ENCODE assay signal across 1 fruit fly cellular context in the genomic region with DNA sequence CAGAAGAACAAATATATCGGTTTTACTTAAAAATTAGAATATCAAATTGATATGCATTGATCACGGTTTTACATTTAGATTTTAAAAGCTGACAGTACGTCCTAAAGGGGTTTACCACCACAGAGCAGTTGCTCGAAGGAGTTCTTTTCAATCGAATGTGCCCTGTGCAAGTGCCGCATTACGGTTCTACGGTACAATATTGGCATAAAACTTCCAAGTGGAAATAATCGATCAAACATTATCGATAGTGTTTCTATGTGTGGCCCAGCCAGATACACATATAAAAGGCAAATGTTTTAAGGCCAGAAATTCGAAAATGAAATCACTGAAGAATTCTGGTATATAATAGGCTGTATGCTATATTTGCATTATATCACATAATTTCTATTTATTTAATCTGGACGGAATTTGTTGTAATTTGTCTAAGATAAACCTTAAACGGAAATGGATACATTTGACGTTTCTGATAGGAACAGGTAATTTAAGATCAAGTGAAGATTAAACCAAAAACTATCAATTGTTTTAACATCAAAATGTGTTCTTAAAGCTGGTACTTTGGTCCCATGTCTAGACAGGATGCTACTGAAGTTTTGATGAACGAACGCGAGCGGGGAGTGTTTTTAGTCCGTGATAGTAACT.
A peak's percentile ranks its signal among the peaks of the same experiment; 100 is the strongest.
TF ChIP-seq lines count a peak whose summit lies in the region.

Gene Crk (plus strand): TSS at position 214 of the 639 bp plus-strand sequence.

TF ChIP-seq in whole organism, embryonic, 481 proteins besides CTCF, POLR2A, EP300 and RAD21 (continued from another document and continues in another):
- TF ChIP-seq CG31441 (GFP tag; IDR thresholded peaks at IDR 0.05; lab: Robert Waterston, UW) (no peak), Dfd (GFP tag; optimal IDR thresholded peaks at IDR 0.05; lab: Kevin White, UChicago) (peak in 1 of 2 experiments; percentile 69), Ets97D (GFP tag; optimal IDR thresholded peaks at IDR 0.05; lab: Kevin White, UChicago) (peak; percentile 68), Sry-δ (GFP tag; optimal IDR thresholded peaks at IDR 0.05; lab: Kevin White, UChicago) (peak; percentile 74), br (optimal IDR thresholded peaks at IDR 0.05; lab: Kevin White, UChicago) (no peak), CG32767 (GFP tag; IDR thresholded peaks at IDR 0.05; lab: Robert Waterston, UW) (no peak), CG16813 (GFP tag; IDR thresholded peaks at IDR 0.05; lab: Robert Waterston, UW; ENCODE audit: partially characterized antibody) (no peak; the same call in 1 of the 3 replicates), CG8290 (GFP tag; optimal IDR thresholded peaks at IDR 0.05; lab: Kevin White, UChicago) (peak; percentile 69), CG8290 (tag; optimal IDR thresholded peaks at IDR 0.05; lab: Kevin White, UChicago) (peak; percentile 48 to 89), CG33213 (GFP tag; optimal IDR thresholded peaks at IDR 0.05; lab: Kevin White, UChicago) (peak; percentile 57), ssp (GFP tag; IDR thresholded peaks at IDR 0.05; lab: Robert Waterston, UW) (peak; percentile 100), Xbp1 (GFP tag; optimal IDR thresholded peaks at IDR 0.05; lab: Kevin White, UChicago) (no peak), bigmax (GFP tag; optimal IDR thresholded peaks at IDR 0.05; lab: Kevin White, UChicago) (no peak), Pdp1 (GFP tag; optimal IDR thresholded peaks at IDR 0.05; lab: Kevin White, UChicago) (peak in 1 of 2 experiments; percentile 12), CG31224 (GFP tag; IDR thresholded peaks at IDR 0.05; lab: Robert Waterston, UW) (no peak), kni (GFP tag; optimal IDR thresholded peaks at IDR 0.05; lab: Kevin White, UChicago) (no peak), CG1233 (GFP tag; optimal IDR thresholded peaks at IDR 0.05; lab: Kevin White, UChicago) (no peak), Hr78 (GFP tag; optimal IDR thresholded peaks at IDR 0.05; lab: Kevin White, UChicago) (peak in 1 of 2 experiments; percentile 14), sisA (GFP tag; IDR thresholded peaks at IDR 0.05; lab: Robert Waterston, UW) (no peak), CG12219 (GFP tag; optimal IDR thresholded peaks at IDR 0.05; lab: Kevin White, UChicago) (no peak), CG2199 (GFP tag; IDR thresholded peaks at IDR 0.05; lab: Robert Waterston, UW) (no peak), E2f2 (GFP tag; IDR thresholded peaks at IDR 0.05; lab: Robert Waterston, UW) (no peak), dpn (GFP tag; optimal IDR thresholded peaks at IDR 0.05; lab: Kevin White, UChicago) (peak in 1 of 2 experiments; percentile 13), Optix (GFP tag; IDR thresholded peaks at IDR 0.05; lab: Robert Waterston, UW) (no peak), hkb (optimal IDR thresholded peaks at IDR 0.05; lab: Kevin White, UChicago) (no peak), hkb (GFP tag; IDR thresholded peaks at IDR 0.05; lab: Robert Waterston, UW) (no peak), CG17802 (tag; optimal IDR thresholded peaks at IDR 0.05; lab: Kevin White, UChicago) (peak; percentile 99), lmd (GFP tag; IDR thresholded peaks at IDR 0.05; lab: Robert Waterston, UW) (no peak), nau (GFP tag; optimal IDR thresholded peaks at IDR 0.05; lab: Kevin White, UChicago) (peak; percentile 45), Nf-YA (GFP tag; IDR thresholded peaks at IDR 0.05; lab: Robert Waterston, UW) (no peak), ranshi (GFP tag; IDR thresholded peaks at IDR 0.05; lab: Robert Waterston, UW) (no peak), z (GFP tag; IDR thresholded peaks at IDR 0.05; lab: Robert Waterston, UW) (no peak), amos (GFP tag; IDR thresholded peaks at IDR 0.05; lab: Robert Waterston, UW; ENCODE audit: partially characterized antibody) (no peak; the same call in 1 of the 2 replicates), Dbx (GFP tag; IDR thresholded peaks at IDR 0.05; lab: Robert Waterston, UW) (no peak), lab (GFP tag; optimal IDR thresholded peaks at IDR 0.05; lab: Kevin White, UChicago) (no peak), eve (GFP tag; optimal IDR thresholded peaks at IDR 0.05; lab: Kevin White, UChicago) (peak in 1 of 2 experiments; percentile 69), CG10543 (GFP tag; optimal IDR thresholded peaks at IDR 0.05; lab: Kevin White, UChicago) (no peak), CG6654 (GFP tag; optimal IDR thresholded peaks at IDR 0.05; lab: Kevin White, UChicago) (no peak), Bteb2 (GFP tag; optimal IDR thresholded peaks at IDR 0.05; lab: Kevin White, UChicago) (no peak), CG11247 (GFP tag; IDR thresholded peaks at IDR 0.05; lab: Robert Waterston, UW) (no peak), CG18764 (GFP tag; optimal IDR thresholded peaks at IDR 0.05; lab: Kevin White, UChicago) (no peak), nom (GFP tag; optimal IDR thresholded peaks at IDR 0.05; lab: Kevin White, UChicago) (no peak), slbo (GFP tag; IDR thresholded peaks at IDR 0.05; lab: Robert Waterston, UW) (no peak), bcd (GFP tag; optimal IDR thresholded peaks at IDR 0.05; lab: Kevin White, UChicago) (no peak), HLHmδ (GFP tag; optimal IDR thresholded peaks at IDR 0.05; lab: Kevin White, UChicago) (no peak), CG7745 (tag; optimal IDR thresholded peaks at IDR 0.05; lab: Kevin White, UChicago) (no peak), Dip2 (GFP tag; IDR thresholded peaks at IDR 0.05; lab: Robert Waterston, UW) (no peak), CG30020 (tag; optimal IDR thresholded peaks at IDR 0.05; lab: Kevin White, UChicago) (peak; percentile 99), Ada2b (GFP tag; IDR thresholded peaks at IDR 0.05; lab: Robert Waterston, UW) (no peak), da (GFP tag; optimal IDR thresholded peaks at IDR 0.05; lab: Kevin White, UChicago) (no peak), CG1602 (GFP tag; optimal IDR thresholded peaks at IDR 0.05; lab: Kevin White, UChicago) (no peak), Hey (tag; optimal IDR thresholded peaks at IDR 0.05; lab: Kevin White, UChicago) (no peak), cwo (GFP tag; optimal IDR thresholded peaks at IDR 0.05; lab: Kevin White, UChicago) (no peak), CG6683 (GFP tag; optimal IDR thresholded peaks at IDR 0.05; lab: Kevin White, UChicago) (no peak), cg (GFP tag; optimal IDR thresholded peaks at IDR 0.05; lab: Kevin White, UChicago) (no peak), CG1603 (tag; optimal IDR thresholded peaks at IDR 0.05; lab: Kevin White, UChicago) (peak; percentile 99), CG5180 (GFP tag; optimal IDR thresholded peaks at IDR 0.05; lab: Kevin White, UChicago) (no peak), sd (tag; optimal IDR thresholded peaks at IDR 0.05; lab: Kevin White, UChicago) (no peak), zfh2 (GFP tag; optimal IDR thresholded peaks at IDR 0.05; lab: Kevin White, UChicago) (peak; percentile 22), dimm (GFP tag; IDR thresholded peaks at IDR 0.05; lab: Robert Waterston, UW) (no peak), nerfin-2 (GFP tag; IDR thresholded peaks at IDR 0.05; lab: Robert Waterston, UW; ENCODE audit: partially characterized antibody) (no peak), CG10267 (tag; optimal IDR thresholded peaks at IDR 0.05; lab: Kevin White, UChicago) (no peak), rib (GFP tag; IDR thresholded peaks at IDR 0.05; lab: Robert Waterston, UW) (no peak), Sry-β (GFP tag; optimal IDR thresholded peaks at IDR 0.05; lab: Kevin White, UChicago) (no peak), CG11093 (GFP tag; IDR thresholded peaks at IDR 0.05; lab: Robert Waterston, UW) (no peak), ewg (GFP tag; optimal IDR thresholded peaks at IDR 0.05; lab: Kevin White, UChicago) (no peak), CG11085 (GFP tag; IDR thresholded peaks at IDR 0.05; lab: Robert Waterston, UW) (no peak), CG13287 (GFP tag; IDR thresholded peaks at IDR 0.05; lab: Robert Waterston, UW; ENCODE audit: partially characterized antibody) (no peak), Dref (GFP tag; IDR thresholded peaks at IDR 0.05; lab: Robert Waterston, UW) (peak; percentile 88), lbe (GFP tag; optimal IDR thresholded peaks at IDR 0.05; lab: Kevin White, UChicago) (peak; percentile 28), tap (tag; optimal IDR thresholded peaks at IDR 0.05; lab: Kevin White, UChicago) (no peak), Lhr (GFP tag; optimal IDR thresholded peaks at IDR 0.05; lab: Kevin White, UChicago) (peak; percentile 37), CG6175 (GFP tag; IDR thresholded peaks at IDR 0.05; lab: Robert Waterston, UW) (no peak), CG1792 (GFP tag; optimal IDR thresholded peaks at IDR 0.05; lab: Kevin White, UChicago) (no peak), MESR4 (GFP tag; optimal IDR thresholded peaks at IDR 0.05; lab: Kevin White, UChicago) (peak; percentile 93), CG15601 (tag; optimal IDR thresholded peaks at IDR 0.05; lab: Kevin White, UChicago) (no peak), CG12236 (GFP tag; optimal IDR thresholded peaks at IDR 0.05; lab: Kevin White, UChicago) (no peak), dan (GFP tag; IDR thresholded peaks at IDR 0.05; lab: Robert Waterston, UW) (no peak), hth (optimal IDR thresholded peaks at IDR 0.05; lab: Kevin White, UChicago) (no peak), ato (GFP tag; IDR thresholded peaks at IDR 0.05; lab: Robert Waterston, UW; ENCODE audit: partially characterized antibody) (no peak), fd64A (GFP tag; optimal IDR thresholded peaks at IDR 0.05; lab: Kevin White, UChicago) (no peak), CG17361 (GFP tag; IDR thresholded peaks at IDR 0.05; lab: Robert Waterston, UW) (no peak), Rfx (GFP tag; IDR thresholded peaks at IDR 0.05; lab: Robert Waterston, UW) (no peak), YL-1 (GFP tag; optimal IDR thresholded peaks at IDR 0.05; lab: Kevin White, UChicago) (peak; percentile 47), Oaz (GFP tag; IDR thresholded peaks at IDR 0.05; lab: Robert Waterston, UW) (no peak), CG8089 (GFP tag; optimal IDR thresholded peaks at IDR 0.05; lab: Kevin White, UChicago) (peak; percentile 15), unc-4 (GFP tag; IDR thresholded peaks at IDR 0.05; lab: Robert Waterston, UW; ENCODE audit: partially characterized antibody) (no peak), seq (GFP tag; IDR thresholded peaks at IDR 0.05; lab: Robert Waterston, UW) (no peak), CG12744 (GFP tag; optimal IDR thresholded peaks at IDR 0.05; lab: Kevin White, UChicago) (no peak), D19A (tag; optimal IDR thresholded peaks at IDR 0.05; lab: Kevin White, UChicago) (no peak), mld (GFP tag; IDR thresholded peaks at IDR 0.05; lab: Robert Waterston, UW; ENCODE audit: partially characterized antibody) (no peak), Sin3A (optimal IDR thresholded peaks at IDR 0.05; lab: Kevin White, UChicago) (peak; percentile 10), CG34376 (GFP tag; optimal IDR thresholded peaks at IDR 0.05; lab: Kevin White, UChicago) (peak; percentile 12), CG12942 (GFP tag; optimal IDR thresholded peaks at IDR 0.05; lab: Kevin White, UChicago) (peak; percentile 6), croc (GFP tag; conservative IDR thresholded peaks at IDR 0.05; lab: Robert Waterston, UW) (no peak), CG2889 (GFP tag; IDR thresholded peaks at IDR 0.05; lab: Robert Waterston, UW) (no peak), pfk (GFP tag; optimal IDR thresholded peaks at IDR 0.05; lab: Kevin White, UChicago) (peak; percentile 82), pzg (GFP tag; optimal IDR thresholded peaks at IDR 0.05; lab: Kevin White, UChicago) (peak; percentile 87), CG6791 (GFP tag; IDR thresholded peaks at IDR 0.05; lab: Robert Waterston, UW; ENCODE audit: partially characterized antibody) (peak; percentile 55; the same call in 2 of the 3 replicates), CG13775 (GFP tag; optimal IDR thresholded peaks at IDR 0.05; lab: Kevin White, UChicago) (no peak), CG9817 (tag; optimal IDR thresholded peaks at IDR 0.05; lab: Kevin White, UChicago) (no peak), HmgZ (tag; optimal IDR thresholded peaks at IDR 0.05; lab: Kevin White, UChicago) (peak; percentile 48), wdn (GFP tag; IDR thresholded peaks at IDR 0.05; lab: Robert Waterston, UW) (no peak), Opbp (GFP tag; IDR thresholded peaks at IDR 0.05; lab: Robert Waterston, UW; ENCODE audit: partially characterized antibody) (no peak), lola (GFP tag; optimal IDR thresholded peaks at IDR 0.05; lab: Kevin White, UChicago) (peak in 1 of 3 experiments; percentile 72), sim (GFP tag; IDR thresholded peaks at IDR 0.05; lab: Robert Waterston, UW) (no peak), CG11504 (tag; optimal IDR thresholded peaks at IDR 0.05; lab: Kevin White, UChicago) (no peak), Dip3 (GFP tag; optimal IDR thresholded peaks at IDR 0.05; lab: Kevin White, UChicago) (peak; percentile 10), aop (GFP tag; IDR thresholded peaks at IDR 0.05; lab: Robert Waterston, UW) (no peak), sob (GFP tag; IDR thresholded peaks at IDR 0.05; lab: Robert Waterston, UW) (no peak), CG7357 (GFP tag; IDR thresholded peaks at IDR 0.05; lab: Robert Waterston, UW) (peak; percentile 98), BEAF-32 (GFP tag; optimal IDR thresholded peaks at IDR 0.05; lab: Kevin White, UChicago) (peak; percentile 72), al (GFP tag; IDR thresholded peaks at IDR 0.05; lab: Robert Waterston, UW) (no peak), Mes4 (GFP tag; optimal IDR thresholded peaks at IDR 0.05; lab: Kevin White, UChicago) (no peak), CG4617 (GFP tag; optimal IDR thresholded peaks at IDR 0.05; lab: Kevin White, UChicago; ENCODE audit: borderline replicate concordance) (peak; percentile 87), insv (GFP tag; optimal IDR thresholded peaks at IDR 0.05; lab: Kevin White, UChicago) (no peak), stwl (tag; optimal IDR thresholded peaks at IDR 0.05; lab: Kevin White, UChicago) (no peak), GATAe (GFP tag; conservative IDR thresholded peaks at IDR 0.05; lab: Robert Waterston, UW) (no peak), tll (GFP tag; optimal IDR thresholded peaks at IDR 0.05; lab: Kevin White, UChicago) (no peak), Ets65A (GFP tag; lab: Kevin White, UChicago) (peak; percentile 88), CG15011 (GFP tag; optimal IDR thresholded peaks at IDR 0.05; lab: Kevin White, UChicago) (no peak), CG13624 (GFP tag; optimal IDR thresholded peaks at IDR 0.05; lab: Kevin White, UChicago) (peak; percentile 3), gcm (GFP tag; optimal IDR thresholded peaks at IDR 0.05; lab: Kevin White, UChicago) (no peak), CG1024 (GFP tag; IDR thresholded peaks at IDR 0.05; lab: Robert Waterston, UW) (peak; percentile 100), disco-r (GFP tag; optimal IDR thresholded peaks at IDR 0.05; lab: Kevin White, UChicago) (no peak), fd102C (GFP tag; optimal IDR thresholded peaks at IDR 0.05; lab: Kevin White, UChicago) (no peak), CG12104 (GFP tag; optimal IDR thresholded peaks at IDR 0.05; lab: Kevin White, UChicago) (no peak), CG12769 (tag; optimal IDR thresholded peaks at IDR 0.05; lab: Kevin White, UChicago) (peak; percentile 43)
